Fruit fly (Drosophila melanogaster): ENCODE data around the gene CG9917.

The CG9917 gene

dm6 chrX:16320197-16320921 is 2.7 kb downstream of the CG9917 start, which contains the start of gene Cyp1 (continued):
- peak; percentile 37; the same call in 1 of the 3 replicates for TF ChIP-seq ase (GFP tag; IDR thresholded peaks at IDR 0.05)
- no peak for TF ChIP-seq CG3065 (GFP tag; optimal IDR thresholded peaks at IDR 0.05)
- TF ChIP-seq nau (GFP tag; optimal IDR thresholded peaks at IDR 0.05), result no peak
- peak; percentile 64; the same call in 1 of the 2 replicates for TF ChIP-seq nerfin-2 (GFP tag; IDR thresholded peaks at IDR 0.05; ENCODE audit: partially characterized antibody)
- peak; percentile 19; the same call in 1 of the 2 replicates for TF ChIP-seq CG11696 (GFP tag; IDR thresholded peaks at IDR 0.05)
- peak; percentile 74 for TF ChIP-seq Rfx (GFP tag; IDR thresholded peaks at IDR 0.05)
- peak; percentile 88 for TF ChIP-seq Med (GFP tag)
- TF ChIP-seq CG12744 (GFP tag; optimal IDR thresholded peaks at IDR 0.05), result no peak
- TF ChIP-seq CG1647 (GFP tag; optimal IDR thresholded peaks at IDR 0.05), result no peak
- no peak for TF ChIP-seq aop (GFP tag; IDR thresholded peaks at IDR 0.05)
- TF ChIP-seq insv (GFP tag; optimal IDR thresholded peaks at IDR 0.05), result no peak
- peak; percentile 72; the same call in 2 of the 3 replicates for TF ChIP-seq CG7963 (GFP tag; IDR thresholded peaks at IDR 0.05; ENCODE audit: partially characterized antibody)
- TF ChIP-seq CG8478 (optimal IDR thresholded peaks at IDR 0.05), result no peak
- TF ChIP-seq sc (optimal IDR thresholded peaks at IDR 0.05), result no peak
- TF ChIP-seq sc (GFP tag; optimal IDR thresholded peaks at IDR 0.05), result no peak
- no peak for TF ChIP-seq CG13624 (GFP tag; optimal IDR thresholded peaks at IDR 0.05)
- TF ChIP-seq Dad (GFP tag; optimal IDR thresholded peaks at IDR 0.05), result no peak
- TF ChIP-seq CG18764 (GFP tag; optimal IDR thresholded peaks at IDR 0.05), result peak; percentile 72
- no peak for TF ChIP-seq zf30C (GFP tag; optimal IDR thresholded peaks at IDR 0.05)
- no peak for TF ChIP-seq CHES-1-like (GFP tag; optimal IDR thresholded peaks at IDR 0.05)
- TF ChIP-seq da (GFP tag; optimal IDR thresholded peaks at IDR 0.05), result no peak
- peak; percentile 79 for TF ChIP-seq Dbx (GFP tag; IDR thresholded peaks at IDR 0.05)
- TF ChIP-seq CG6254 (GFP tag; optimal IDR thresholded peaks at IDR 0.05), result no peak
- TF ChIP-seq CG4424 (GFP tag; optimal IDR thresholded peaks at IDR 0.05), result peak; percentile 43
- TF ChIP-seq Vsx1 (GFP tag; optimal IDR thresholded peaks at IDR 0.05), result no peak
- TF ChIP-seq CG14014 (GFP tag; IDR thresholded peaks at IDR 0.05), result 0 out of 2 replicates have a peak, but pooled peaks have one; percentile 22
- TF ChIP-seq Max (GFP tag; optimal IDR thresholded peaks at IDR 0.05), result peak; percentile 6
- TF ChIP-seq H2.0 (GFP tag; IDR thresholded peaks at IDR 0.05), result peak; percentile 36; the same call in 1 of the 2 replicates
- TF ChIP-seq CG10431 (GFP tag; optimal IDR thresholded peaks at IDR 0.05), result no peak
- peak; percentile 15 for TF ChIP-seq CG30403 (GFP tag; optimal IDR thresholded peaks at IDR 0.05)
- no peak for TF ChIP-seq pita (GFP tag; optimal IDR thresholded peaks at IDR 0.05)
- no peak for TF ChIP-seq CG10979 (tag; optimal IDR thresholded peaks at IDR 0.05)
- TF ChIP-seq phol (tag; optimal IDR thresholded peaks at IDR 0.05), result peak; percentile 92
- TF ChIP-seq BEAF-32 (GFP tag; optimal IDR thresholded peaks at IDR 0.05), result peak; percentile 80
- TF ChIP-seq lmd (GFP tag; IDR thresholded peaks at IDR 0.05), result peak; percentile 55
- TF ChIP-seq Usf (GFP tag; optimal IDR thresholded peaks at IDR 0.05), result no peak
- TF ChIP-seq CkIIα-i1 (GFP tag; IDR thresholded peaks at IDR 0.05), result no peak
- TF ChIP-seq CG17361 (GFP tag; IDR thresholded peaks at IDR 0.05), result peak; percentile 61
- peak; percentile 10 for TF ChIP-seq NC2β (GFP tag; optimal IDR thresholded peaks at IDR 0.05)
- no peak for TF ChIP-seq ems (GFP tag; optimal IDR thresholded peaks at IDR 0.05)
- peak; percentile 28 for TF ChIP-seq gfzf (GFP tag; optimal IDR thresholded peaks at IDR 0.05)
- TF ChIP-seq crol (GFP tag; IDR thresholded peaks at IDR 0.05), result no peak
- peak; percentile 80 for TF ChIP-seq Sry-δ (GFP tag; optimal IDR thresholded peaks at IDR 0.05)
- no peak for TF ChIP-seq CG7745 (tag; optimal IDR thresholded peaks at IDR 0.05)
